Fruit fly (Drosophila melanogaster) whole organism, larva: ENCODE measurements around the gene CG6621.

ENCODE experiments used
- noc ChIP-seq: fragments of 200-800 bp; sonication (Bioruptor generic); optimal IDR thresholded peaks from 3 replicates; lab custom pipeline; 2019; ENCODE audit warnings: missing biosample characterization, mild to moderate bottlenecking, missing genetic modification characterization, moderate library complexity

The CG6621 gene

dm6 chr3R:10872820-10873219, 20.5 kb downstream of the CG6621 start, which contains the start of gene CG4596:
Gene CG4596, plus strand, starts transcription at chr3R:10873038.
- TF ChIP-seq noc (tag; lab: Kevin White, UChicago) = no peak

dm6 chr3R:10872148-10872783, 21.1 kb downstream of the CG6621 start, which contains the start of gene Fdh:
Gene Fdh, minus strand, starts transcription at chr3R:10872381.
- TF ChIP-seq noc (tag; lab: Kevin White, UChicago) = peak; percentile 46

dm6 chr3R:10870561-10870960, 22.8 kb downstream of the CG6621 start:
- TF ChIP-seq noc (tag; lab: Kevin White, UChicago) = peak; percentile 81

- TF ChIP-seq noc (tag; lab: Kevin White, UChicago) = peak; percentile 92
These were observed 24.8 kb downstream of the CG6621 start, which contains the start of the genes SelR and Tsp86D for dm6 chr3R:10868427-10868962. Gene SelR, minus strand, starts transcription at chr3R:10868642. Gene Tsp86D, plus strand, starts transcription at chr3R:10868708.

dm6 chr3R:10863956-10864355, 29.4 kb downstream of the CG6621 start:
- no peak for TF ChIP-seq noc (tag; lab: Kevin White, UChicago)

- no peak for TF ChIP-seq noc (tag; lab: Kevin White, UChicago)
These were observed 29.9 kb downstream of the CG6621 start for dm6 chr3R:10863446-10863819.

- peak; percentile 46 for TF ChIP-seq noc (tag; lab: Kevin White, UChicago)
These were observed 30.4 kb downstream of the CG6621 start, which contains the start of gene CG6574 for dm6 chr3R:10862773-10863445. Gene CG6574, minus strand, starts transcription at chr3R:10862988.

- no peak for TF ChIP-seq noc (tag; lab: Kevin White, UChicago)
These were observed 33.6 kb downstream of the CG6621 start, which contains the start of gene CG14694 for dm6 chr3R:10859713-10860112. Gene CG14694, minus strand, starts transcription at chr3R:10859813.

dm6 chr3R:10856618-10857017, 36.7 kb downstream of the CG6621 start, which contains the start of gene CG4570:
Gene CG4570, plus strand, starts transcription at chr3R:10856807.
- TF ChIP-seq noc (tag; lab: Kevin White, UChicago) = no peak

dm6 chr3R:10854243-10854874, 39.0 kb downstream of the CG6621 start, which contains the start of the genes CG6567 and CG4511:
Gene CG6567, minus strand, starts transcription at chr3R:10854451.
Gene CG4511, plus strand, starts transcription at chr3R:10854501.
- peak; percentile 10 for TF ChIP-seq noc (tag; lab: Kevin White, UChicago)

- no peak for TF ChIP-seq noc (tag; lab: Kevin White, UChicago)
These were observed 41.0 kb downstream of the CG6621 start, which contains the start of gene CG4565 for dm6 chr3R:10852232-10852774. Gene CG4565, plus strand, starts transcription at chr3R:10852724.

dm6 chr3R:10850636-10851035, 42.7 kb downstream of the CG6621 start:
- TF ChIP-seq noc (tag; lab: Kevin White, UChicago) = no peak

dm6 chr3R:10849515-10849973, 43.8 kb downstream of the CG6621 start, which contains the start of gene CG42394:
Gene CG42394, plus strand, starts transcription at chr3R:10849825.
- peak; percentile 86 for TF ChIP-seq noc (tag; lab: Kevin White, UChicago)

dm6 chr3R:10842422-10842821, 50.9 kb downstream of the CG6621 start:
- no peak for TF ChIP-seq noc (tag; lab: Kevin White, UChicago)
